Fruit fly (Drosophila melanogaster): ENCODE results near the gene CG43056.

CG43056 gene

dm6 chr2L:4393842-4394421, 43.7 kb upstream of the CG43056 start, which contains the start of gene CG3652 (continued):
- TF ChIP-seq gcm2 (GFP tag; optimal IDR thresholded peaks at IDR 0.05), result no peak
- TF ChIP-seq bowl (GFP tag; IDR thresholded peaks at IDR 0.05), result no peak
- TF ChIP-seq fd3F (GFP tag; optimal IDR thresholded peaks at IDR 0.05), result no peak
- TF ChIP-seq Stat92E (GFP tag; optimal IDR thresholded peaks at IDR 0.05), result no peak
- TF ChIP-seq lmd (GFP tag; IDR thresholded peaks at IDR 0.05), result 0 out of 2 replicates have a peak, but pooled peaks have one; percentile 20
- TF ChIP-seq CG4820 (GFP tag; optimal IDR thresholded peaks at IDR 0.05), result no peak
- peak; percentile 67 for TF ChIP-seq CoRest (tag; optimal IDR thresholded peaks at IDR 0.05)
- TF ChIP-seq sna (GFP tag; IDR thresholded peaks at IDR 0.05; ENCODE audit: partially characterized antibody), result peak; percentile 18; the same call in 1 of the 2 replicates
- no peak for TF ChIP-seq Eip74EF (GFP tag; optimal IDR thresholded peaks at IDR 0.05)
- TF ChIP-seq CG17568 (GFP tag; optimal IDR thresholded peaks at IDR 0.05), result no peak
- TF ChIP-seq fd96Cb (tag; optimal IDR thresholded peaks at IDR 0.05), result no peak
- TF ChIP-seq chinmo (GFP tag; IDR thresholded peaks at IDR 0.05; ENCODE audit: partially characterized antibody), result 0 out of 4 replicates have a peak, but pooled peaks have one; percentile 21
- TF ChIP-seq BEAF-32 (GFP tag; optimal IDR thresholded peaks at IDR 0.05), result peak; percentile 80
- TF ChIP-seq TFAM (GFP tag; optimal IDR thresholded peaks at IDR 0.05), result no peak
- TF ChIP-seq CG2712 (tag; optimal IDR thresholded peaks at IDR 0.05), result no peak
- no peak for TF ChIP-seq Rx (GFP tag; IDR thresholded peaks at IDR 0.05)
- no peak for TF ChIP-seq CG31224 (GFP tag; IDR thresholded peaks at IDR 0.05)
- TF ChIP-seq CG6254 (GFP tag; optimal IDR thresholded peaks at IDR 0.05), result no peak
- no peak for TF ChIP-seq aop (GFP tag; IDR thresholded peaks at IDR 0.05)
- no peak for TF ChIP-seq hth (optimal IDR thresholded peaks at IDR 0.05)
- peak; percentile 19 for TF ChIP-seq CG8924 (tag; optimal IDR thresholded peaks at IDR 0.05)
- no peak for TF ChIP-seq CG10321 (GFP tag; IDR thresholded peaks at IDR 0.05)
- no peak for TF ChIP-seq peb (GFP tag; IDR thresholded peaks at IDR 0.05)
- no peak for TF ChIP-seq CG9727 (GFP tag; optimal IDR thresholded peaks at IDR 0.05)
- no peak for TF ChIP-seq Sox100B (GFP tag; optimal IDR thresholded peaks at IDR 0.05)
- no peak for TF ChIP-seq sqz (GFP tag; optimal IDR thresholded peaks at IDR 0.05)
- TF ChIP-seq CG18764 (GFP tag; optimal IDR thresholded peaks at IDR 0.05), result no peak
- TF ChIP-seq CG31388 (GFP tag; optimal IDR thresholded peaks at IDR 0.05), result no peak
- TF ChIP-seq bab2 (GFP tag; optimal IDR thresholded peaks at IDR 0.05), result peak; percentile 23
- TF ChIP-seq Bteb2 (GFP tag; optimal IDR thresholded peaks at IDR 0.05), result peak; percentile 14
- no peak for TF ChIP-seq CrebB (tag; optimal IDR thresholded peaks at IDR 0.05)
- TF ChIP-seq CG6813 (GFP tag; optimal IDR thresholded peaks at IDR 0.05), result no peak
- TF ChIP-seq caup (GFP tag; optimal IDR thresholded peaks at IDR 0.05; ENCODE audit: severe bottlenecking), result no peak
- 0 out of 2 replicates have a peak, but pooled peaks have one; percentile 8 for TF ChIP-seq CG32772 (GFP tag; IDR thresholded peaks at IDR 0.05)
- peak; percentile 58 for TF ChIP-seq Ets97D (GFP tag; optimal IDR thresholded peaks at IDR 0.05)
- no peak for TF ChIP-seq CG8281 (tag; optimal IDR thresholded peaks at IDR 0.05)
- no peak for TF ChIP-seq Ravus (GFP tag; IDR thresholded peaks at IDR 0.05)
- no peak for TF ChIP-seq HmgZ (tag; optimal IDR thresholded peaks at IDR 0.05)
- TF ChIP-seq gsb-n (tag; optimal IDR thresholded peaks at IDR 0.05), result no peak
- peak; percentile 67 for TF ChIP-seq CG4617 (GFP tag; optimal IDR thresholded peaks at IDR 0.05; ENCODE audit: borderline replicate concordance)
- no peak for TF ChIP-seq CG8944 (GFP tag; optimal IDR thresholded peaks at IDR 0.05)
- TF ChIP-seq Taf1 (GFP tag; IDR thresholded peaks at IDR 0.05), result no peak
- no peak for TF ChIP-seq CG14050 (GFP tag; IDR thresholded peaks at IDR 0.05)
- TF ChIP-seq luna (GFP tag; optimal IDR thresholded peaks at IDR 0.05), result no peak
- TF ChIP-seq CkIIα-i1 (GFP tag; IDR thresholded peaks at IDR 0.05), result no peak
- peak; percentile 72 for TF ChIP-seq E2f2 (GFP tag; IDR thresholded peaks at IDR 0.05)
- TF ChIP-seq sisA (GFP tag; IDR thresholded peaks at IDR 0.05), result no peak
- peak; percentile 11 for TF ChIP-seq Ssrp (tag; optimal IDR thresholded peaks at IDR 0.05)
- TF ChIP-seq CG6175 (GFP tag; IDR thresholded peaks at IDR 0.05), result no peak
- no peak for TF ChIP-seq CG18011 (GFP tag; optimal IDR thresholded peaks at IDR 0.05)

Measured in whole organism, embryonic.